Fruit fly (Drosophila melanogaster) whole organism, embryonic: ENCODE measurements around the gene wam.

Experiments used
- ATbp ChIP-seq: fragments of 200-800 bp; sonication (Bioruptor generic); optimal IDR thresholded peaks from 2 replicates; lab custom pipeline; 2017; ENCODE audit warnings: missing biosample characterization, mild to moderate bottlenecking, missing genetic modification characterization, missing genetic modification reagents
- Ada2b ChIP-seq: fragments of 200-800 bp; sonication (Bioruptor generic); IDR thresholded peaks from 2 replicates; pipeline ENCODE4 v1.3.6; 2022; ENCODE audit warnings: missing biosample characterization, missing genetic modification characterization
- Adf1 ChIP-seq: fragments of 200-800 bp; sonication (Bioruptor generic); IDR thresholded peaks from 2 replicates; pipeline ENCODE4 v1.3.6; 2022; ENCODE audit warnings: missing biosample characterization, missing genetic modification characterization
- Blimp-1 ChIP-seq: fragments of 200-800 bp; sonication (Bioruptor generic); optimal IDR thresholded peaks from 3 replicates; lab custom pipeline; 2018; ENCODE audit warnings: missing biosample characterization, missing genetic modification characterization, mild to moderate bottlenecking, moderate library complexity, missing genetic modification reagents
- BtbVII ChIP-seq: fragments of 200-800 bp; sonication (Bioruptor generic); optimal IDR thresholded peaks from 3 replicates; lab custom pipeline; 2017; ENCODE audit warnings: missing biosample characterization, mild to moderate bottlenecking, missing genetic modification characterization
- CG11093 ChIP-seq: fragments of 200-800 bp; sonication (Bioruptor generic); IDR thresholded peaks from 3 replicates; pipeline ENCODE4 v1.3.6; 2022; ENCODE audit warnings: missing biosample characterization, missing genetic modification characterization
- CG11247 ChIP-seq: fragments of 200-800 bp; sonication (Bioruptor generic); IDR thresholded peaks from 2 replicates; pipeline ENCODE4 v1.3.6; 2022; ENCODE audit warnings: missing biosample characterization, missing genetic modification characterization
- CG11398 ChIP-seq: fragments of 200-800 bp; sonication (Bioruptor generic); optimal IDR thresholded peaks from 2 replicates; lab custom pipeline; 2016; ENCODE audit warnings: missing biosample characterization, missing genetic modification characterization
- CG12769 ChIP-seq: fragments of 200-800 bp; sonication (Bioruptor generic); optimal IDR thresholded peaks from 2 replicates; lab custom pipeline; 2019; ENCODE audit warnings: missing biosample characterization, mild to moderate bottlenecking, missing genetic modification characterization, moderate library complexity
- CG17186 ChIP-seq: fragments of 200-800 bp; sonication (Bioruptor generic); optimal IDR thresholded peaks from 3 replicates; lab custom pipeline; 2017; ENCODE audit warnings: missing biosample characterization, missing genetic modification reagents, missing genetic modification characterization
- CG17328 ChIP-seq: fragments of 200-800 bp; sonication (Bioruptor generic); IDR thresholded peaks from 2 replicates; pipeline ENCODE4 v1.3.6; 2022; ENCODE audit warnings: missing biosample characterization, missing genetic modification characterization
- CG17359 ChIP-seq: fragments of 200-800 bp; sonication (Bioruptor generic); optimal IDR thresholded peaks from 3 replicates; lab custom pipeline; 2018; ENCODE audit warnings: missing biosample characterization, mild to moderate bottlenecking, missing genetic modification characterization, moderate library complexity
- CG18011 ChIP-seq: fragments of 200-800 bp; sonication (Bioruptor generic); optimal IDR thresholded peaks from 2 replicates; lab custom pipeline; 2017; ENCODE audit warnings: missing biosample characterization, missing genetic modification characterization, mild to moderate bottlenecking, moderate library complexity, missing genotype
- CG2202 ChIP-seq: fragments of 200-800 bp; sonication (Bioruptor generic); optimal IDR thresholded peaks from 2 replicates; lab custom pipeline; 2018; ENCODE audit warnings: missing biosample characterization, mild to moderate bottlenecking, missing genetic modification characterization
- CG31224 ChIP-seq: fragments of 200-800 bp; sonication (Bioruptor generic); IDR thresholded peaks from 2 replicates; pipeline ENCODE4 v1.3.6; 2022; ENCODE audit warnings: missing biosample characterization, missing genetic modification characterization
- CG31365 ChIP-seq: fragments of 200-800 bp; sonication (Bioruptor generic); optimal IDR thresholded peaks from 2 replicates; lab custom pipeline; 2018; ENCODE audit warnings: missing biosample characterization, mild to moderate bottlenecking, missing genetic modification characterization
- CG4854 ChIP-seq: fragments of 200-800 bp; sonication (Bioruptor generic); optimal IDR thresholded peaks from 2 replicates; lab custom pipeline; 2016; ENCODE audit warnings: missing biosample characterization, missing genetic modification characterization, inconsistent platforms
- CG6175 ChIP-seq: fragments of 200-800 bp; sonication (Bioruptor generic); IDR thresholded peaks from 3 replicates; pipeline ENCODE4 v1.3.6; 2022; ENCODE audit warnings: missing biosample characterization, missing genetic modification characterization
- CG8281 ChIP-seq: fragments of 200-800 bp; sonication (Bioruptor generic); optimal IDR thresholded peaks from 2 replicates; lab custom pipeline; 2018; ENCODE audit warnings: missing biosample characterization, mild to moderate bottlenecking, missing genetic modification characterization, moderate library complexity
- CG8924 ChIP-seq: fragments of 200-800 bp; optimal IDR thresholded peaks from 3 replicates; lab custom pipeline; 2019; ENCODE audit warnings: missing biosample characterization, mild to moderate bottlenecking, missing genetic modification characterization, moderate library complexity
- CG8944 ChIP-seq: fragments of 200-800 bp; sonication (Bioruptor generic); optimal IDR thresholded peaks from 3 replicates; lab custom pipeline; 2016; ENCODE audit warnings: missing biosample characterization, missing genetic modification characterization
- CHES-1-like ChIP-seq: fragments of 200-800 bp; sonication (Bioruptor generic); optimal IDR thresholded peaks from 2 replicates; lab custom pipeline; 2016; ENCODE audit warnings: missing biosample characterization, missing genetic modification characterization
- Dbx ChIP-seq: fragments of 200-800 bp; sonication (Bioruptor generic); IDR thresholded peaks from 3 replicates; pipeline ENCODE4 v1.3.6; 2022; ENCODE audit warnings: missing biosample characterization, missing genetic modification characterization
- Dek ChIP-seq: fragments of 200-800 bp; sonication (Bioruptor generic); optimal IDR thresholded peaks from 3 replicates; lab custom pipeline; 2019; ENCODE audit warnings: missing biosample characterization, mild to moderate bottlenecking, missing genetic modification characterization, moderate library complexity
- Doc3 ChIP-seq: fragments of 200-800 bp; sonication (Bioruptor generic); IDR thresholded peaks from 3 replicates; pipeline ENCODE4 v1.3.6; 2022; ENCODE audit warnings: missing biosample characterization, missing genetic modification characterization; ENCODE audit not compliant: partially characterized antibody
- E2f2 ChIP-seq: fragments of 200-800 bp; sonication (Bioruptor generic); IDR thresholded peaks from 2 replicates; pipeline ENCODE4 v1.3.6; 2022; ENCODE audit warnings: missing biosample characterization, missing genetic modification characterization
- Hand ChIP-seq: fragments of 200-800 bp; sonication (Bioruptor generic); optimal IDR thresholded peaks from 2 replicates; lab custom pipeline; 2017; ENCODE audit warnings: mild to moderate bottlenecking, missing biosample characterization, missing genetic modification reagents, missing genetic modification characterization
- Hr3 ChIP-seq: fragments of 200-800 bp; sonication (Bioruptor generic); optimal IDR thresholded peaks from 3 replicates; lab custom pipeline; 2016; ENCODE audit warnings: missing biosample characterization, missing genetic modification characterization
- Jarid2 ChIP-seq: fragments of 200-800 bp; sonication (Bioruptor generic); optimal IDR thresholded peaks from 3 replicates; lab custom pipeline; 2017; ENCODE audit warnings: mild to moderate bottlenecking, missing biosample characterization, missing genetic modification reagents, missing genetic modification characterization
- Max ChIP-seq: fragments of 200-800 bp; sonication (Bioruptor generic); optimal IDR thresholded peaks from 2 replicates; lab custom pipeline; 2016; ENCODE audit warnings: missing biosample characterization, mild to moderate bottlenecking, missing genetic modification characterization
- Nf-YA ChIP-seq: fragments of 200-800 bp; sonication (Bioruptor generic); IDR thresholded peaks from 2 replicates; pipeline ENCODE4 v1.3.6; 2022; ENCODE audit warnings: missing biosample characterization, missing genetic modification characterization
- Pdp1 ChIP-seq, 2 experiments: fragments of 200-800 bp; sonication (Bioruptor generic); optimal IDR thresholded peaks; 3 replicates each; lab custom pipeline; 2016; ENCODE audit warnings: missing biosample characterization in 2 of 2, missing genetic modification characterization in 2 of 2, mild to moderate bottlenecking in 1 of 2, moderate library complexity in 1 of 2
- Sin3A ChIP-seq: fragments of >200 bp; optimal IDR thresholded peaks from 2 replicates; lab custom pipeline; 2018
- Tbp ChIP-seq: fragments of >200 bp; optimal IDR thresholded peaks from 2 replicates; lab custom pipeline; 2018; ENCODE audit warnings: missing biosample characterization, missing genetic modification characterization
- ash1 ChIP-seq: fragments of 200-800 bp; sonication (Bioruptor generic); optimal IDR thresholded peaks from 2 replicates; lab custom pipeline; 2018; ENCODE audit warnings: missing biosample characterization, mild to moderate bottlenecking, missing genetic modification characterization
- chif ChIP-seq, 2 experiments: fragments of 200-800 bp; sonication (Bioruptor generic); optimal IDR thresholded peaks; 3 replicates each; lab custom pipeline; 2016; ENCODE audit warnings: missing biosample characterization in 2 of 2, missing genetic modification characterization in 2 of 2
- crp ChIP-seq, 2 experiments: fragments of 200-800 bp; sonication (Bioruptor generic); optimal IDR thresholded peaks; 2 replicates in 1 of 2; 3 replicates in 1 of 2; lab custom pipeline; 2017; ENCODE audit warnings: missing biosample characterization in 2 of 2, missing genetic modification characterization in 2 of 2, mild to moderate bottlenecking in 1 of 2, moderate library complexity in 1 of 2
- dysf ChIP-seq: fragments of 200-800 bp; sonication (Bioruptor generic); IDR thresholded peaks from 3 replicates; pipeline ENCODE4 v1.3.6; 2022; ENCODE audit warnings: missing biosample characterization, missing genetic modification characterization
- kah ChIP-seq: fragments of 200-800 bp; sonication (Bioruptor generic); optimal IDR thresholded peaks from 2 replicates; lab custom pipeline; 2018; ENCODE audit warnings: missing biosample characterization, mild to moderate bottlenecking, missing genetic modification characterization
- kay ChIP-seq: fragments of 200-800 bp; sonication (Bioruptor generic); optimal IDR thresholded peaks from 2 replicates; lab custom pipeline; 2016; ENCODE audit warnings: missing biosample characterization, missing genetic modification characterization
- lab ChIP-seq: fragments of 200-800 bp; sonication (Bioruptor generic); optimal IDR thresholded peaks from 3 replicates; lab custom pipeline; 2017; ENCODE audit warnings: missing biosample characterization, missing genetic modification characterization, mild to moderate bottlenecking, moderate library complexity, missing genetic modification reagents
- luna ChIP-seq: fragments of 200-800 bp; sonication (Bioruptor generic); optimal IDR thresholded peaks from 2 replicates; lab custom pipeline; 2016; ENCODE audit warnings: missing biosample characterization, missing genetic modification characterization
- mam ChIP-seq: fragments of 200-800 bp; sonication (Bioruptor generic); optimal IDR thresholded peaks from 3 replicates; lab custom pipeline; 2016; ENCODE audit warnings: missing biosample characterization, missing genetic modification characterization
- pnt ChIP-seq: fragments of 200-800 bp; sonication (Bioruptor generic); optimal IDR thresholded peaks from 3 replicates; lab custom pipeline; 2016; ENCODE audit warnings: missing biosample characterization, missing genetic modification characterization
- ro ChIP-seq: fragments of 200-800 bp; sonication (Bioruptor generic); IDR thresholded peaks from 2 replicates; pipeline ENCODE4 v1.3.6; 2022; ENCODE audit warnings: missing biosample characterization, missing genetic modification characterization
- schlank ChIP-seq: fragments of 200-800 bp; sonication (Bioruptor generic); optimal IDR thresholded peaks from 2 replicates; lab custom pipeline; 2018; ENCODE audit warnings: missing biosample characterization, mild to moderate bottlenecking, missing genetic modification characterization
- sens ChIP-seq: fragments of 200-800 bp; sonication (Bioruptor generic); peaks from one replicate; lab custom pipeline; 2016; ENCODE audit warnings: missing biosample characterization, missing genetic modification characterization
- sna ChIP-seq: fragments of 200-800 bp; sonication (Bioruptor generic); IDR thresholded peaks from 2 replicates; pipeline ENCODE4 v1.3.6; 2022; ENCODE audit warnings: missing biosample characterization, missing genetic modification characterization; ENCODE audit not compliant: partially characterized antibody
- toy ChIP-seq: fragments of 200-800 bp; sonication (Bioruptor generic); IDR thresholded peaks from 2 replicates; pipeline ENCODE4 v1.3.6; 2022; ENCODE audit warnings: missing biosample characterization, missing genetic modification characterization
- zfh1 ChIP-seq: fragments of 200-800 bp; sonication (Bioruptor generic); IDR thresholded peaks from 3 replicates; pipeline ENCODE4 v1.3.6; 2022; ENCODE audit warnings: missing biosample characterization, missing genetic modification characterization

The wam gene

dm6 chr3R:23293066-23293777, 5.4 kb upstream of the wam start (continued):
- no peak for TF ChIP-seq CG18011 (GFP tag; lab: Kevin White, UChicago)
- TF ChIP-seq CHES-1-like (GFP tag; lab: Kevin White, UChicago) = no peak
- no peak for TF ChIP-seq Tbp
- no peak for TF ChIP-seq luna
- no peak; the same call in 2 of the 3 replicates for TF ChIP-seq Dbx (GFP tag; lab: Robert Waterston, UW)
- peak; percentile 73 for TF ChIP-seq Jarid2 (GFP tag; lab: Kevin White, UChicago)
- TF ChIP-seq ATbp (GFP tag; lab: Kevin White, UChicago) = peak; percentile 60
- no peak for TF ChIP-seq Doc3 (GFP tag; lab: Robert Waterston, UW)
- TF ChIP-seq lab (GFP tag; lab: Kevin White, UChicago) = peak; percentile 45
- TF ChIP-seq CG2202 (tag; lab: Kevin White, UChicago) = peak; percentile 33
- TF ChIP-seq E2f2 (GFP tag; lab: Robert Waterston, UW) = peak; percentile 46; the same call in 1 of the 2 replicates
- TF ChIP-seq CG6175 = no peak
- TF ChIP-seq Hr3 (GFP tag; lab: Kevin White, UChicago) = peak; percentile 45
- TF ChIP-seq Pdp1 (GFP tag; optimal IDR thresholded peaks at IDR 0.05; lab: Kevin White, UChicago) = peak; percentile 21 to 29
- TF ChIP-seq CG17359 (tag; lab: Kevin White, UChicago) = peak; percentile 38
- TF ChIP-seq sens (GFP tag; lab: Kevin White, UChicago) = peak; percentile 86
- peak; percentile 70; the same call in 1 of the 2 replicates for TF ChIP-seq Adf1 (GFP tag; lab: Robert Waterston, UW)
- TF ChIP-seq CG8944 = no peak
- 0 out of 2 replicates have a peak, but pooled peaks have one; percentile 19 for TF ChIP-seq Ada2b (GFP tag; lab: Robert Waterston, UW)
- TF ChIP-seq BtbVII (GFP tag; lab: Kevin White, UChicago) = no peak
- TF ChIP-seq pnt = no peak
- no peak for TF ChIP-seq CG31224 (GFP tag; lab: Robert Waterston, UW)
- peak; percentile 38; the same call in 1 of the 2 replicates for TF ChIP-seq CG11247 (GFP tag; lab: Robert Waterston, UW)
- peak; percentile 84 for TF ChIP-seq CG17328 (GFP tag; lab: Robert Waterston, UW)
- 0 out of 2 replicates have a peak, but pooled peaks have one; percentile 35 for TF ChIP-seq sna (GFP tag; lab: Robert Waterston, UW)
- TF ChIP-seq dysf = peak; percentile 50; the same call in 1 of the 3 replicates
- no peak for TF ChIP-seq mam (GFP tag; lab: Kevin White, UChicago)
- no peak for TF ChIP-seq ash1 (GFP tag; lab: Kevin White, UChicago)
- no peak for TF ChIP-seq kay
- TF ChIP-seq CG31365 (tag; lab: Kevin White, UChicago) = no peak
- no peak for TF ChIP-seq kah (GFP tag; lab: Kevin White, UChicago)
- no peak for TF ChIP-seq CG12769
- TF ChIP-seq toy (GFP tag; lab: Robert Waterston, UW) = no peak
- TF ChIP-seq Max (GFP tag; lab: Kevin White, UChicago) = peak; percentile 41
- no peak for TF ChIP-seq crp (GFP tag; optimal IDR thresholded peaks at IDR 0.05; lab: Kevin White, UChicago)
- peak; percentile 75 for TF ChIP-seq zfh1
- TF ChIP-seq Nf-YA (GFP tag; lab: Robert Waterston, UW) = peak; percentile 82
- TF ChIP-seq CG8281 (tag; lab: Kevin White, UChicago) = no peak
- no peak for TF ChIP-seq Sin3A (lab: Kevin White, UChicago)
- no peak for TF ChIP-seq CG11398
- TF ChIP-seq ro (GFP tag; lab: Robert Waterston, UW) = no peak
- TF ChIP-seq schlank (tag; lab: Kevin White, UChicago) = no peak
- no peak for TF ChIP-seq Dek (tag; lab: Kevin White, UChicago)
- no peak for TF ChIP-seq CG4854 (GFP tag; lab: Kevin White, UChicago)
- peak in 1 of 2 experiments; percentile 8 for TF ChIP-seq chif (GFP tag; optimal IDR thresholded peaks at IDR 0.05; lab: Kevin White, UChicago)
- TF ChIP-seq CG8924 (tag; lab: Kevin White, UChicago) = peak; percentile 31
- peak; percentile 65 for TF ChIP-seq Blimp-1 (GFP tag; lab: Kevin White, UChicago)
- no peak for TF ChIP-seq Hand (GFP tag; lab: Kevin White, UChicago)
- TF ChIP-seq CG11093 (GFP tag; lab: Robert Waterston, UW) = no peak
- no peak for TF ChIP-seq CG17186 (GFP tag; lab: Kevin White, UChicago)
